Fruit fly (Drosophila melanogaster): ENCODE data around the gene Bdbt.
A peak's percentile ranks its signal among the peaks of the same experiment; 100 is the strongest.

Bdbt gene

dm6 chr3R:21138220-21138754, 19.6 kb upstream of the Bdbt start, which contains the start of gene meigo (continued):
- TF ChIP-seq CG1602 (GFP tag; optimal IDR thresholded peaks at IDR 0.05) (peak; percentile 35), Deaf1 (tag; optimal IDR thresholded peaks at IDR 0.05) (no peak), E2f1 (GFP tag; IDR thresholded peaks at IDR 0.05) (0 out of 2 replicates have a peak, but pooled peaks have one; percentile 27), nmo (GFP tag; optimal IDR thresholded peaks at IDR 0.05) (peak; percentile 86), CG2129 (GFP tag; IDR thresholded peaks at IDR 0.05; ENCODE audit: partially characterized antibody) (no peak), toy (GFP tag; IDR thresholded peaks at IDR 0.05) (no peak), CG2202 (tag; optimal IDR thresholded peaks at IDR 0.05) (peak; percentile 30), Oaz (GFP tag; IDR thresholded peaks at IDR 0.05) (no peak), ranshi (GFP tag; IDR thresholded peaks at IDR 0.05) (0 out of 2 replicates have a peak, but pooled peaks have one; percentile 28), CG7556 (GFP tag; optimal IDR thresholded peaks at IDR 0.05) (peak; percentile 62), CG17359 (tag; optimal IDR thresholded peaks at IDR 0.05) (peak; percentile 56), Opbp (GFP tag; IDR thresholded peaks at IDR 0.05; ENCODE audit: partially characterized antibody) (no peak), CG2875 (GFP tag; optimal IDR thresholded peaks at IDR 0.05) (no peak), nom (GFP tag; optimal IDR thresholded peaks at IDR 0.05) (peak; percentile 31), CG31224 (GFP tag; IDR thresholded peaks at IDR 0.05) (no peak), stwl (tag; optimal IDR thresholded peaks at IDR 0.05) (peak; percentile 66), CG12104 (GFP tag; optimal IDR thresholded peaks at IDR 0.05) (peak; percentile 21), Sox100B (GFP tag; optimal IDR thresholded peaks at IDR 0.05) (no peak), so (GFP tag; IDR thresholded peaks at IDR 0.05) (0 out of 3 replicates have a peak, but pooled peaks have one; percentile 51), CG3726 (GFP tag; IDR thresholded peaks at IDR 0.05) (no peak), Dref (GFP tag; IDR thresholded peaks at IDR 0.05) (peak; percentile 79), Asciz (GFP tag; optimal IDR thresholded peaks at IDR 0.05) (no peak), Mad (GFP tag; optimal IDR thresholded peaks at IDR 0.05) (peak; percentile 69), CG12299 (tag; optimal IDR thresholded peaks at IDR 0.05) (peak; percentile 55), pnt (GFP tag; optimal IDR thresholded peaks at IDR 0.05) (peak; percentile 8), CG1832 (GFP tag; optimal IDR thresholded peaks at IDR 0.05) (no peak), Abd-B (GFP tag; optimal IDR thresholded peaks at IDR 0.05) (peak; percentile 90), Fer1 (GFP tag; optimal IDR thresholded peaks at IDR 0.05) (peak; percentile 75), repo (GFP tag; optimal IDR thresholded peaks at IDR 0.05) (peak; percentile 46), CG4328 (GFP tag; optimal IDR thresholded peaks at IDR 0.05) (peak; percentile 42), Nf-YB (GFP tag; optimal IDR thresholded peaks at IDR 0.05) (peak; percentile 50), HLH4C (GFP tag; IDR thresholded peaks at IDR 0.05; ENCODE audit: partially characterized antibody) (no peak), sens-2 (GFP tag; IDR thresholded peaks at IDR 0.05) (0 out of 2 replicates have a peak, but pooled peaks have one; percentile 33), sug (tag; optimal IDR thresholded peaks at IDR 0.05) (peak; percentile 90), CG4424 (GFP tag; optimal IDR thresholded peaks at IDR 0.05) (peak; percentile 57), schlank (tag; optimal IDR thresholded peaks at IDR 0.05) (peak; percentile 17), Trl (optimal IDR thresholded peaks at IDR 0.05) (peak in 1 of 2 experiments; percentile 5), Trl (GFP tag; optimal IDR thresholded peaks at IDR 0.05) (peak; percentile 41), CG9932 (GFP tag; IDR thresholded peaks at IDR 0.05) (peak; percentile 73), chn (GFP tag; optimal IDR thresholded peaks at IDR 0.05) (peak; percentile 51), tup (GFP tag; optimal IDR thresholded peaks at IDR 0.05) (no peak), CG18011 (GFP tag; optimal IDR thresholded peaks at IDR 0.05) (peak; percentile 54), CG7786 (GFP tag; optimal IDR thresholded peaks at IDR 0.05) (peak; percentile 46), gfzf (GFP tag; optimal IDR thresholded peaks at IDR 0.05) (peak; percentile 64), lilli (GFP tag; optimal IDR thresholded peaks at IDR 0.05) (peak; percentile 84), jigr1 (GFP tag; IDR thresholded peaks at IDR 0.05) (0 out of 3 replicates have a peak, but pooled peaks have one; percentile 23), sqz (GFP tag; optimal IDR thresholded peaks at IDR 0.05) (no peak), HLHmδ (GFP tag; optimal IDR thresholded peaks at IDR 0.05) (no peak), Camta (GFP tag; optimal IDR thresholded peaks at IDR 0.05) (peak; percentile 49), CG32767 (GFP tag; IDR thresholded peaks at IDR 0.05) (no peak)
